Worm (Caenorhabditis elegans): ENCODE measurements around the gene gcy-32.

DNA sequence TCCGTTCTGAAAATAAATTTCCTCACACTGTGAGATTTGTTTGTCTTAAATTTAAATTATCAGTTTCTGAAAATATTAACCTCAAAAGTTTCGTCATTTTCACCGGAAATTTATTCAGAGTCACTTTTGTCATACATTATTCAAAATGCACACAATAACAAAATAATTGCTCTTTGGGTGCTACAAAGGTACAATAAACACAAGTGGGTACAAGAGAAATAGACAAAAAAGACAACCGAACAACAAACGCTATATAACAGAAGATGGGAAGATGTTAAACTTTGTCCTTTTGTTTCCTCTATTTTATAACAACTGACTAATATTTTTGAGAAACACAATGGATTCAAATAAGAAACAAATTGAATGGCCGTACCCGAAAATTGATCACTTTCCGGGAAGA is 45.7 kb downstream of the gcy-32 start:
- no peak for TF ChIP-seq lin-39 (tag; optimal IDR thresholded peaks at IDR 0.05)
- no peak for TF ChIP-seq nhr-25 (tag; optimal IDR thresholded peaks at IDR 0.05)
- no peak for TF ChIP-seq zag-1 (tag; optimal IDR thresholded peaks at IDR 0.05)
- no peak for TF ChIP-seq unc-39 (tag; optimal IDR thresholded peaks at IDR 0.05)
- TF ChIP-seq ama-1 (optimal IDR thresholded peaks at IDR 0.05), result no peak
- no peak for TF ChIP-seq nfya-1 (tag; optimal IDR thresholded peaks at IDR 0.05; ENCODE audit: insufficient read depth)
- no peak for TF ChIP-seq nhr-237 (tag; optimal IDR thresholded peaks at IDR 0.05)

Data from whole organism, L3 larva.